Worm (Caenorhabditis elegans): Measurements from ENCODE around the gene rib-1.
A peak's percentile ranks its signal among the peaks of the same experiment; 100 is the strongest.

Gene rib-1

DNA sequence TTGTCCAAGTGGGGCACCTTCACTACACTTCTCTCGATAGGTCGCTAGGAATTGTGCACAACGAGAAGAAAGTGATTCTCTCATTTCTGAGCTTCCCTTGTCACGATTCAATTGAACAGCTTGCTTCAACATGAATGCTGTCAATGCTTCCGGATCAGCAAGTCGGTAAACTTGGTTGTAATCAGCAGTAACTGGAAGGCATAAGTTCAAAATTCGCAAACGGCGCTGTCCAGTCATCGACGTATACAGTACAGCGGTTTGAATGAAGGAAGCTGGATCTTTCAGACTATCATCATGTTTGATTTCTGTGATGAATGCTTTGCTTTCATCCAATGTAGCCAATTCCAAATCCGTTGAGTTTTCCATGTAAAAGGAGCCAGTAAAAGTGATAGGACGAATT lies 15.5 kb upstream of the rib-1 start:
- no peak for TF ChIP-seq ceh-63 (GFP tag; optimal IDR thresholded peaks at IDR 0.05)

DNA sequence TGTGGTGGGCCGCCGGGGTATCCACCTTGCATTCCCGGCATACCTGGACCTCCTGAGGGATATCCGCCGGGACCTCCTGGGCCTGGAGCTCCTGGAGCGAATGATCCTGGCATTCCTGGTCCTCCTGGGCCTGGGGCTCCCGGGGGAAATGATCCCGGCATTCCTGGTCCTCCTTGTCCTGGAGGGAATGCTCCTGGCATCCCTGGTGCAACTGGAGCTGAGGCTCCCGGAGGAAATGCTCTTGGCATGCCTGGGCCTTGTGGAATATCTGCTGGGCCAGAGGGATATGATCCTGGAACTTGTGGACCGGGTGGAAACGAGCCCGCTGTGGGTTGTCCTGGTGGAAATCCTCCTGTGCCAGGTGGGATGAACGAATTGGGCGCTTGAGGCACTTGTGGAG lies 13.6 kb upstream of the rib-1 start:
- TF ChIP-seq rnt-1 (tag; optimal IDR thresholded peaks at IDR 0.05) (no peak), F16B12.6 (tag; optimal IDR thresholded peaks at IDR 0.05) (no peak), unc-86 (tag; optimal IDR thresholded peaks at IDR 0.05) (no peak), pag-3 (tag; optimal IDR thresholded peaks at IDR 0.05; ENCODE audit: borderline replicate concordance, insufficient read depth) (no peak), egl-27 (tag; optimal IDR thresholded peaks at IDR 0.05) (no peak), nhr-77 (tag; optimal IDR thresholded peaks at IDR 0.05) (no peak), alr-1 (tag; optimal IDR thresholded peaks at IDR 0.05; ENCODE audit: borderline replicate concordance) (peak; percentile 19), nhr-19 (GFP tag; conservative IDR thresholded peaks at IDR 0.05) (no peak), dsc-1 (tag; optimal IDR thresholded peaks at IDR 0.05) (no peak), lir-3 (tag; optimal IDR thresholded peaks at IDR 0.05; ENCODE audit: poor library complexity) (no peak), ceh-8 (GFP tag; optimal IDR thresholded peaks at IDR 0.05) (peak; percentile 41), jun-1 (tag; optimal IDR thresholded peaks at IDR 0.05) (no peak), unc-30 (tag; optimal IDR thresholded peaks at IDR 0.05) (no peak), lin-13 (GFP tag; optimal IDR thresholded peaks at IDR 0.05) (no peak), nhr-90 (tag; optimal IDR thresholded peaks at IDR 0.05; ENCODE audit: poor library complexity) (no peak), efl-1 (optimal IDR thresholded peaks at IDR 0.05) (no peak), efl-1 (GFP tag; optimal IDR thresholded peaks at IDR 0.05 in 1 of 2) (peak in 1 of 2 experiments; percentile 78), hpl-2 (GFP tag; optimal IDR thresholded peaks at IDR 0.05) (no peak), C34B4.2 (tag; optimal IDR thresholded peaks at IDR 0.05) (no peak), mdl-1 (tag; optimal IDR thresholded peaks at IDR 0.05) (no peak)

DNA sequence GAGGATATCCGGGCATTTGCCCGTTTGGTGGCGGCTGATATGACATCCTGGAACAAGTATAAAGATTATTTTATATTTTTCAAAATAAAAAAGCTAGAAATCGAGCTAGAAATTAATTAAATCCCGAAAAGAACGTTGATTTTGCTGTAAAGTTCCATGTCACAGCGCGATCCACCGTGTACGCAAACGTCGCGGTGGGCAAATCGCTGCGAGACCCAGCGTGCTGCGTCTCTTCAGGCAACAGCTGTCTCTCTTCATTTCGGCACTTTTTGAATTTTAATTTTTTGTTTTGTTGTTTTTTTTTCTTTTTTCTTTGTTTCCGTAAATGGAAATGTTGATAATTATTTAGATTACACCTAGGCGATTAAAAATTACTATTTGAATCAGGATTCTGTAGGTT lies 12.4 kb upstream of the rib-1 start, which contains the start of gene sec-24.1:
Gene sec-24.1, minus strand, starts transcription at position 49 of the 400 bp plus-strand sequence.
- TF ChIP-seq Y116A8C.19 (tag; optimal IDR thresholded peaks at IDR 0.05; ENCODE audit: borderline replicate concordance) (no peak), ama-1 (optimal IDR thresholded peaks at IDR 0.05) (no peak), jun-1 (tag; optimal IDR thresholded peaks at IDR 0.05) (peak; percentile 85), tbx-2 (tag; optimal IDR thresholded peaks at IDR 0.05) (peak; percentile 93), pax-3 (tag; optimal IDR thresholded peaks at IDR 0.05) (peak; percentile 66), C04F5.9 (tag; optimal IDR thresholded peaks at IDR 0.05) (peak; percentile 99), vab-15 (tag; optimal IDR thresholded peaks at IDR 0.05) (no peak), irx-1 (tag; optimal IDR thresholded peaks at IDR 0.05) (peak; percentile 79), sptf-1 (tag; optimal IDR thresholded peaks at IDR 0.05) (no peak), efl-1 (optimal IDR thresholded peaks at IDR 0.05) (peak; percentile 93 to 97), efl-1 (GFP tag; optimal IDR thresholded peaks at IDR 0.05 in 1 of 2) (peak; percentile 91 to 100), unc-86 (tag; optimal IDR thresholded peaks at IDR 0.05) (peak; percentile 88), nhr-237 (tag; optimal IDR thresholded peaks at IDR 0.05) (peak; percentile 40), zag-1 (tag; optimal IDR thresholded peaks at IDR 0.05) (no peak), grh-1 (GFP tag; IDR thresholded peaks at IDR 0.05) (peak; percentile 87), ceh-90 (tag; optimal IDR thresholded peaks at IDR 0.05) (no peak), unc-62 (GFP tag; optimal IDR thresholded peaks at IDR 0.05) (no peak), unc-30 (tag; optimal IDR thresholded peaks at IDR 0.05) (no peak), efl-3 (GFP tag; optimal IDR thresholded peaks at IDR 0.05) (no peak), egl-13 (tag; optimal IDR thresholded peaks at IDR 0.05) (peak; percentile 75), fkh-10 (GFP tag; optimal IDR thresholded peaks at IDR 0.05) (peak; percentile 11), nhr-90 (tag; optimal IDR thresholded peaks at IDR 0.05; ENCODE audit: poor library complexity) (peak; percentile 92), F16B12.6 (tag; optimal IDR thresholded peaks at IDR 0.05) (peak; percentile 60), blmp-1 (tag; optimal IDR thresholded peaks at IDR 0.05) (peak; percentile 28), fkh-4 (tag; optimal IDR thresholded peaks at IDR 0.05; ENCODE audit: borderline replicate concordance) (peak; percentile 55), snpc-4 (tag; optimal IDR thresholded peaks at IDR 0.05) (peak; percentile 62), nhr-76 (tag; optimal IDR thresholded peaks at IDR 0.05) (no peak), dsc-1 (tag; optimal IDR thresholded peaks at IDR 0.05) (peak; percentile 94), unc-130 (tag; optimal IDR thresholded peaks at IDR 0.05) (peak; percentile 94), dpl-1 (GFP tag; optimal IDR thresholded peaks at IDR 0.05) (peak; percentile 91 to 95 (median 92)), elt-2 (tag; optimal IDR thresholded peaks at IDR 0.05) (peak; percentile 60), nhr-20 (tag; optimal IDR thresholded peaks at IDR 0.05) (peak; percentile 93), ceh-8 (GFP tag; optimal IDR thresholded peaks at IDR 0.05) (peak; percentile 69), rnt-1 (tag; optimal IDR thresholded peaks at IDR 0.05) (peak; percentile 95), fkh-8 (tag; optimal IDR thresholded peaks at IDR 0.05) (peak; percentile 72), ceh-82 (tag; optimal IDR thresholded peaks at IDR 0.05) (peak; percentile 82 to 92 (median 91)), nhr-28 (tag; optimal IDR thresholded peaks at IDR 0.05) (no peak)

Data from whole organism, L1 larva.